Fruit fly (Drosophila melanogaster) whole organism, prepupa: ENCODE results near the gene Jhbp13.

Experiments
- Blimp-1 ChIP-seq: fragments of 200-800 bp; sonication (Bioruptor generic); optimal IDR thresholded peaks from 3 replicates; lab custom pipeline; 2017; ENCODE audit warnings: missing biosample characterization, missing genetic modification characterization, mild to moderate bottlenecking, moderate library complexity, missing genetic modification reagents
- CG10669 ChIP-seq: fragments of 200-800 bp; sonication (Bioruptor generic); optimal IDR thresholded peaks from 3 replicates; lab custom pipeline; 2018; ENCODE audit warnings: missing biosample characterization, mild to moderate bottlenecking, missing genetic modification characterization, moderate library complexity
- CG11902 ChIP-seq: fragments of 200-800 bp; sonication (Bioruptor generic); optimal IDR thresholded peaks from 3 replicates; lab custom pipeline; 2016; ENCODE audit warnings: missing biosample characterization, missing genetic modification characterization
- CG32006 ChIP-seq: fragments of 200-800 bp; sonication (Bioruptor generic); optimal IDR thresholded peaks from 3 replicates; lab custom pipeline; 2017; ENCODE audit warnings: missing biosample characterization, mild to moderate bottlenecking, missing genetic modification characterization
- CG3919 ChIP-seq: fragments of 200-800 bp; sonication (Bioruptor generic); optimal IDR thresholded peaks from 3 replicates; lab custom pipeline; 2016; ENCODE audit warnings: missing biosample characterization, missing genetic modification characterization
- CG6276 ChIP-seq: fragments of 200-800 bp; sonication (Bioruptor generic); optimal IDR thresholded peaks from 2 replicates; lab custom pipeline; 2017; ENCODE audit warnings: missing biosample characterization, mild to moderate bottlenecking, missing genetic modification characterization
- CG7368 ChIP-seq: fragments of 200-800 bp; sonication (Bioruptor generic); optimal IDR thresholded peaks from 3 replicates; lab custom pipeline; 2016; ENCODE audit warnings: missing biosample characterization, missing genetic modification characterization
- CG8119 ChIP-seq: fragments of 200-800 bp; sonication (Bioruptor generic); IDR thresholded peaks from 3 replicates; pipeline ENCODE4 v1.3.6; 2022; ENCODE audit warnings: missing biosample characterization, missing genetic modification characterization
- Eip75B ChIP-seq: fragments of 200-800 bp; sonication (Bioruptor generic); optimal IDR thresholded peaks from 3 replicates; lab custom pipeline; 2016; ENCODE audit warnings: missing biosample characterization, missing genetic modification characterization
- Gug ChIP-seq: fragments of 200-800 bp; sonication (Bioruptor generic); IDR thresholded peaks from 2 replicates; pipeline ENCODE4 v1.3.6; 2022; ENCODE audit warnings: missing biosample characterization, missing genetic modification characterization
- Hr38 ChIP-seq: sonication (Bioruptor generic); optimal IDR thresholded peaks from 2 replicates; lab custom pipeline; 2016; ENCODE audit warnings: missing biosample characterization, missing genetic modification characterization
- Hr39 ChIP-seq: fragments of 200-800 bp; sonication (Bioruptor generic); optimal IDR thresholded peaks from 2 replicates; lab custom pipeline; 2016; ENCODE audit warnings: missing biosample characterization, missing genetic modification characterization
- vri ChIP-seq: fragments of 200-800 bp; sonication (Bioruptor generic); optimal IDR thresholded peaks from 3 replicates; lab custom pipeline; 2016; ENCODE audit warnings: missing biosample characterization, mild to moderate bottlenecking, missing genetic modification characterization

- no peak for TF ChIP-seq CG8119
- TF ChIP-seq CG7368 = no peak
- TF ChIP-seq CG10669 (GFP tag; lab: Kevin White, UChicago) = no peak
- TF ChIP-seq Hr39 = no peak
- TF ChIP-seq Blimp-1 (GFP tag; lab: Kevin White, UChicago) = no peak
- TF ChIP-seq Hr38 (GFP tag; lab: Kevin White, UChicago) = no peak
- TF ChIP-seq CG11902 (GFP tag; lab: Kevin White, UChicago) = no peak
- no peak for TF ChIP-seq CG32006 (GFP tag; lab: Kevin White, UChicago)
- TF ChIP-seq CG3919 (GFP tag; lab: Kevin White, UChicago) = no peak
- no peak for TF ChIP-seq Eip75B
- no peak for TF ChIP-seq Gug (GFP tag; lab: Robert Waterston, UW)
- TF ChIP-seq vri (GFP tag; lab: Kevin White, UChicago) = no peak
- TF ChIP-seq CG6276 (GFP tag; lab: Kevin White, UChicago) = no peak
Measured at dm6 chr2L:13285791-13286190, 46.0 kb downstream of the Jhbp13 start.
